Fruit fly (Drosophila melanogaster): ENCODE results near the gene CG14671.

The CG14671 gene

dm6 chr3R:5551068-5551467 lies 13.5 kb downstream of the CG14671 start, which contains the start of gene mia:
Gene mia (minus strand): TSS chr3R:5551168.
- TF ChIP-seq CG14655 (GFP tag; optimal IDR thresholded peaks at IDR 0.05): no peak
- no peak for TF ChIP-seq CG8159 (tag; optimal IDR thresholded peaks at IDR 0.05)
- no peak for TF ChIP-seq CG10348 (GFP tag; IDR thresholded peaks at IDR 0.05)
- no peak for TF ChIP-seq CG34367 (tag; optimal IDR thresholded peaks at IDR 0.05)
- TF ChIP-seq CG32121 (GFP tag; IDR thresholded peaks at IDR 0.05): no peak
- no peak for TF ChIP-seq CG9948 (tag; optimal IDR thresholded peaks at IDR 0.05)
- TF ChIP-seq CG4496 (GFP tag; IDR thresholded peaks at IDR 0.05): no peak
- no peak for TF ChIP-seq CG8301 (tag; optimal IDR thresholded peaks at IDR 0.05)
- TF ChIP-seq CG15710 (tag; optimal IDR thresholded peaks at IDR 0.05): no peak
- TF ChIP-seq Pif1A (GFP tag; optimal IDR thresholded peaks at IDR 0.05): no peak
- TF ChIP-seq Snoo (tag; optimal IDR thresholded peaks at IDR 0.05): no peak
- no peak for TF ChIP-seq rn (GFP tag; IDR thresholded peaks at IDR 0.05)
- no peak for TF ChIP-seq D1 (tag; optimal IDR thresholded peaks at IDR 0.05)
- no peak for TF ChIP-seq CG13204 (GFP tag; optimal IDR thresholded peaks at IDR 0.05)

dm6 chr3R:5550452-5550851 lies 14.2 kb downstream of the CG14671 start:
- TF ChIP-seq fd96Ca (GFP tag; IDR thresholded peaks at IDR 0.05) (no peak), CG9948 (tag; optimal IDR thresholded peaks at IDR 0.05) (no peak), CG13204 (GFP tag; optimal IDR thresholded peaks at IDR 0.05) (no peak), EcR (GFP tag; optimal IDR thresholded peaks at IDR 0.05) (no peak), D1 (tag; optimal IDR thresholded peaks at IDR 0.05) (no peak), CG12605 (GFP tag; IDR thresholded peaks at IDR 0.05) (no peak), CG15710 (tag; optimal IDR thresholded peaks at IDR 0.05) (no peak), rn (GFP tag; IDR thresholded peaks at IDR 0.05) (no peak), CG17806 (tag; optimal IDR thresholded peaks at IDR 0.05) (no peak)

dm6 chr3R:5547464-5547943 lies 17.1 kb downstream of the CG14671 start, which contains the start of gene CG2519:
Gene CG2519 (minus strand): TSS chr3R:5547775.
- TF ChIP-seq Ets98B (GFP tag; IDR thresholded peaks at IDR 0.05) (no peak), CG12605 (GFP tag; IDR thresholded peaks at IDR 0.05) (peak; percentile 42; the same call in 1 of the 2 replicates), CG4496 (GFP tag; IDR thresholded peaks at IDR 0.05) (peak; percentile 48; the same call in 2 of the 3 replicates), CG17806 (tag; optimal IDR thresholded peaks at IDR 0.05) (no peak), rn (GFP tag; IDR thresholded peaks at IDR 0.05) (0 out of 2 replicates have a peak, but pooled peaks have one; percentile 29), CG9948 (tag; optimal IDR thresholded peaks at IDR 0.05) (no peak), D1 (tag; optimal IDR thresholded peaks at IDR 0.05) (no peak), CG14655 (GFP tag; optimal IDR thresholded peaks at IDR 0.05) (no peak), Snoo (tag; optimal IDR thresholded peaks at IDR 0.05) (no peak), CG8159 (tag; optimal IDR thresholded peaks at IDR 0.05) (no peak), Pif1B (GFP tag; optimal IDR thresholded peaks at IDR 0.05) (no peak), CG34367 (tag; optimal IDR thresholded peaks at IDR 0.05) (no peak), gl (tag; optimal IDR thresholded peaks at IDR 0.05) (no peak), CG15710 (tag; optimal IDR thresholded peaks at IDR 0.05) (no peak)

dm6 chr3R:5527563-5527962 lies 37.1 kb downstream of the CG14671 start:
- TF ChIP-seq CG4496 (GFP tag; IDR thresholded peaks at IDR 0.05): no peak
- no peak for TF ChIP-seq D1 (tag; optimal IDR thresholded peaks at IDR 0.05)
- no peak for TF ChIP-seq CG10348 (GFP tag; IDR thresholded peaks at IDR 0.05)
- TF ChIP-seq CG32121 (GFP tag; IDR thresholded peaks at IDR 0.05): no peak
- no peak for TF ChIP-seq CG12605 (GFP tag; IDR thresholded peaks at IDR 0.05)
- no peak for TF ChIP-seq CG17806 (tag; optimal IDR thresholded peaks at IDR 0.05)
- no peak for TF ChIP-seq CG14655 (GFP tag; optimal IDR thresholded peaks at IDR 0.05)

dm6 chr3R:5524804-5525203 lies 39.8 kb downstream of the CG14671 start:
- TF ChIP-seq Pif1A (GFP tag; optimal IDR thresholded peaks at IDR 0.05) (no peak), Ets98B (GFP tag; IDR thresholded peaks at IDR 0.05) (0 out of 2 replicates have a peak, but pooled peaks have one; percentile 15), CG12605 (GFP tag; IDR thresholded peaks at IDR 0.05) (no peak), EcR (GFP tag; optimal IDR thresholded peaks at IDR 0.05) (no peak), Snoo (tag; optimal IDR thresholded peaks at IDR 0.05) (no peak), CG4496 (GFP tag; IDR thresholded peaks at IDR 0.05) (0 out of 3 replicates have a peak, but pooled peaks have one; percentile 30)

dm6 chr3R:5523070-5523637 lies 41.5 kb downstream of the CG14671 start, which contains the start of the genes CG43845 and Nmdar1:
Gene CG43845 (minus strand): TSS chr3R:5523120.
Gene Nmdar1 (minus strand): TSS chr3R:5523328.
- TF ChIP-seq Snoo (tag; optimal IDR thresholded peaks at IDR 0.05) (no peak), CG12605 (GFP tag; IDR thresholded peaks at IDR 0.05) (peak; percentile 95), Pif1B (GFP tag; optimal IDR thresholded peaks at IDR 0.05) (no peak), CG14655 (GFP tag; optimal IDR thresholded peaks at IDR 0.05) (no peak), CG8301 (tag; optimal IDR thresholded peaks at IDR 0.05) (no peak), gl (tag; optimal IDR thresholded peaks at IDR 0.05) (no peak), Pif1A (GFP tag; optimal IDR thresholded peaks at IDR 0.05) (no peak), rn (GFP tag; IDR thresholded peaks at IDR 0.05) (no peak), CG17806 (tag; optimal IDR thresholded peaks at IDR 0.05) (no peak), D1 (tag; optimal IDR thresholded peaks at IDR 0.05) (no peak), CG13204 (GFP tag; optimal IDR thresholded peaks at IDR 0.05) (no peak), CG4496 (GFP tag; IDR thresholded peaks at IDR 0.05) (peak; percentile 29; the same call in 1 of the 3 replicates), CG34367 (tag; optimal IDR thresholded peaks at IDR 0.05) (no peak)

All from whole organism, pupa.